Worm (Caenorhabditis elegans) whole organism, L2 larva: Measurements from ENCODE around the gene E02H1.5.

ENCODE experiments used
- C34F6.9 ChIP-seq: fragments of 150-350 bp; optimal IDR thresholded peaks from 2 replicates; lab custom pipeline; 2014; ENCODE audit warnings: missing biosample characterization, missing genetic modification characterization
- F13H6.1 ChIP-seq: sonication (generic microtip); optimal IDR thresholded peaks from 2 replicates; lab custom pipeline; 2016; ENCODE audit warnings: missing genetic modification characterization, missing compliant biosample characterization
- R02D3.7 ChIP-seq: fragments of 150-350 bp; optimal IDR thresholded peaks from 2 replicates; lab custom pipeline; 2014; ENCODE audit warnings: missing biosample characterization, missing genetic modification characterization
- Y55F3AM.14 ChIP-seq: fragments of 200-800 bp; sonication (Bioruptor generic); optimal IDR thresholded peaks from 2 replicates; lab custom pipeline; 2018; ENCODE audit warnings: mild to moderate bottlenecking, missing genetic modification characterization, missing compliant biosample characterization
- alr-1 ChIP-seq: fragments of 150-350 bp; optimal IDR thresholded peaks from 2 replicates; lab custom pipeline; 2014; ENCODE audit warnings: missing biosample characterization, missing genetic modification characterization
- aly-2 ChIP-seq: fragments of 150-350 bp; optimal IDR thresholded peaks from 2 replicates; lab custom pipeline; 2014; ENCODE audit warnings: missing biosample characterization, missing genetic modification characterization
- blmp-1 ChIP-seq: sonication (generic microtip); optimal IDR thresholded peaks from 2 replicates; lab custom pipeline; 2017; ENCODE audit warnings: missing genetic modification characterization, mild to moderate bottlenecking, missing compliant biosample characterization, antibody characterized with exemption, moderate library complexity; ENCODE audit not compliant: insufficient read depth
- ceh-16 ChIP-seq: fragments of 150-350 bp; optimal IDR thresholded peaks from 2 replicates; lab custom pipeline; 2014; ENCODE audit warnings: missing biosample characterization, missing genetic modification characterization
- ceh-82 ChIP-seq: fragments of 150-350 bp; optimal IDR thresholded peaks from 2 replicates; lab custom pipeline; 2014; ENCODE audit warnings: missing biosample characterization, missing genetic modification characterization
- crh-2 ChIP-seq: sonication (generic microtip); optimal IDR thresholded peaks from 2 replicates; lab custom pipeline; 2017; ENCODE audit warnings: missing biosample characterization, missing genetic modification characterization
- egl-27 ChIP-seq: sonication (generic microtip); optimal IDR thresholded peaks from 3 replicates; lab custom pipeline; 2017; ENCODE audit warnings: missing biosample characterization, missing genetic modification reagents, missing genetic modification characterization
- elt-3 ChIP-seq: sonication (generic microtip); optimal IDR thresholded peaks from 2 replicates; lab custom pipeline; 2017; ENCODE audit warnings: missing biosample characterization, missing genetic modification characterization
- fos-1 ChIP-seq: fragments of 150-350 bp; optimal IDR thresholded peaks from 2 replicates; lab custom pipeline; 2014; ENCODE audit warnings: missing biosample characterization, missing genetic modification characterization
- gmeb-1 ChIP-seq: fragments of 150-350 bp; optimal IDR thresholded peaks from 2 replicates; lab custom pipeline; 2014; ENCODE audit warnings: missing biosample characterization, missing genetic modification characterization
- lin-13 ChIP-seq: fragments of 150-350 bp; optimal IDR thresholded peaks from 2 replicates; lab custom pipeline; 2014; ENCODE audit warnings: missing biosample characterization, missing genetic modification reagents, missing genetic modification characterization
- nhr-12 ChIP-seq: fragments of 150-350 bp; optimal IDR thresholded peaks from 2 replicates; lab custom pipeline; 2014; ENCODE audit warnings: missing biosample characterization, missing genetic modification characterization
- nhr-129 ChIP-seq: fragments of 150-350 bp; optimal IDR thresholded peaks from 2 replicates; lab custom pipeline; 2014; ENCODE audit warnings: missing biosample characterization, missing genetic modification characterization
- nhr-23 ChIP-seq: fragments of 150-350 bp; optimal IDR thresholded peaks from 2 replicates; lab custom pipeline; 2014; ENCODE audit warnings: missing biosample characterization, missing genetic modification reagents, missing genetic modification characterization
- nhr-237 ChIP-seq: fragments of 150-350 bp; optimal IDR thresholded peaks from 2 replicates; lab custom pipeline; 2014; ENCODE audit warnings: missing biosample characterization, missing genetic modification characterization
- nhr-25 ChIP-seq: fragments of 150-350 bp; sonication (generic microtip); optimal IDR thresholded peaks from 3 replicates; lab custom pipeline; 2014; ENCODE audit warnings: missing biosample characterization, missing genetic modification characterization
- nhr-6 ChIP-seq: fragments of 150-350 bp; optimal IDR thresholded peaks from 2 replicates; lab custom pipeline; 2014; ENCODE audit warnings: missing biosample characterization, missing genetic modification characterization
- nhr-77 ChIP-seq: fragments of 150-350 bp; optimal IDR thresholded peaks from 2 replicates; lab custom pipeline; 2014; ENCODE audit warnings: missing biosample characterization, missing genetic modification characterization
- peb-1 ChIP-seq: fragments of 150-350 bp; optimal IDR thresholded peaks from 2 replicates; lab custom pipeline; 2014; ENCODE audit warnings: missing biosample characterization, missing genetic modification characterization
- sem-4 ChIP-seq: fragments of 150-350 bp; optimal IDR thresholded peaks from 2 replicates; lab custom pipeline; 2014; ENCODE audit warnings: missing biosample characterization, missing genetic modification reagents, missing genetic modification characterization
- sma-9 ChIP-seq, 2 experiments: fragments of 150-350 bp in 1 of 2; sonication (generic microtip) in 1 of 2; optimal IDR thresholded peaks; 2 replicates each; lab custom pipeline; 2014 to 2016; ENCODE audit warnings: missing genetic modification characterization in 2 of 2, mild to moderate bottlenecking in 1 of 2, missing biosample characterization in 1 of 2, missing compliant biosample characterization in 1 of 2, missing genetic modification reagents in 1 of 2, moderate library complexity in 1 of 2
- snpc-4 ChIP-seq: fragments of 150-350 bp; optimal IDR thresholded peaks from 2 replicates; lab custom pipeline; 2014; ENCODE audit warnings: missing biosample characterization, missing genetic modification characterization
- zag-1 ChIP-seq: fragments of 150-350 bp; optimal IDR thresholded peaks from 2 replicates; lab custom pipeline; 2014; ENCODE audit warnings: missing biosample characterization, missing genetic modification characterization
- ztf-1 ChIP-seq: fragments of 200-800 bp; sonication (Bioruptor generic); conservative IDR thresholded peaks from 2 replicates; pipeline ENCODE4 v1.3.6; 2022; ENCODE audit warnings: missing genetic modification characterization, missing compliant biosample characterization
- ztf-11 ChIP-seq: sonication (generic microtip); optimal IDR thresholded peaks from 2 replicates; lab custom pipeline; 2017; ENCODE audit warnings: missing biosample characterization, missing genetic modification characterization
- ztf-4 ChIP-seq: fragments of 150-350 bp; optimal IDR thresholded peaks from 2 replicates; lab custom pipeline; 2014; ENCODE audit warnings: missing biosample characterization, missing genetic modification characterization

The E02H1.5 gene

DNA sequence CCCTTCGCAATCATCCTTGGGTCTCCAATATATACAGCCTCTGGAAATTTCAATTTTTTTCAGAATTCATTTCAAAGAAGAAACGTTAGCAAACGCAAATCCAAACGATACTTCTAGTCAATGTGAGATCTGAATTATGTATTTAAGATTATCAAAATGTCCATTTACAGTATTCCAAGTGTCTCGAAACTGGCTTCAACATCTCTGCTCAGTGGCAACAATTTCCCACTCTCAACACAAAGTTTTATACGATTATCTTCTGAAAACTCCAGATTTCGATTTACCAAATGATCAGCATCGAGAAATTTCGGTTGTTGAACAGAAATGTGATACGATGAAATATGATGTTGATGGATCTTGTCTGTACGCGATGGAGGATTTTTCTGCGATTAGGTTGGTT lies 38.4 kb upstream of the E02H1.5 start:
- TF ChIP-seq F13H6.1 (no peak), nhr-25 (tag; lab: Kevin White, UChicago) (no peak), fos-1 (no peak), egl-27 (tag; lab: Kevin White, UChicago) (no peak), lin-13 (GFP tag; lab: Kevin White, UChicago) (no peak), nhr-129 (no peak), gmeb-1 (no peak), nhr-6 (tag; lab: Kevin White, UChicago) (no peak), nhr-237 (tag; lab: Kevin White, UChicago) (no peak), ceh-82 (tag; lab: Kevin White, UChicago) (no peak)
- TF ChIP-seq, all 48 proteins: peak for 0

DNA sequence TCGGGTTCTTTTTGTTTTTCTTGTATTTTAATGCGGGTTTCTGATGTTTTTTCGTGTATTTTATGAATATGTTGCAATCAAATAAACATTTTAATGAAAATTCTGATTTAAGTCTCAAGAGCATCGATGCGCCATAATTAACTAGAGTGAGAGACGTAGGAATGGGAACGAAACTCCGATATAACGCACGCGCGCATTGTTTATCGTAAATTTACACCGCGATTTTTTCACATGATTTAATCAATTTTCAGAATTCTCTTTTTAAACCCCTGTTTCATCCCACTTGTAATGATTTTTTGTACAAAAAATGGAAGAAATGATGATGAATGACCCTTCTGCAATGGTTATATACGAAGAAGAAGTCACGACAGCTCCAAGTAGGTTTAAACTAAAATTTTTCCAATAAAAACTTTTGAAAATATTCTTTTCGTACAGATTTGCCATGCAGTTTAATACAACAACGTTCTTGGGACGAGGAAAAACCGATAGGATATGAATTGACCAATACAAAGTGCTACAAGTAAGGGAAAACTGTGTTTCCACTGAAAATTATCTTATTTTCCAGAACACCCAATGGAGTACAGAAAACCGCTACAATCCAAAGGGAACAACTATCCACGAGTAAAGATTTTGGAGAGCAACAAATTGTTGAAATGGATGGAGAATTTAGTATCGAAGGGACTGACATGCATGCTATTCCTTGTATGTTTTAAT lies 37.4 kb upstream of the E02H1.5 start, which contains the start of gene zfp-2:
Gene zfp-2, plus strand, starts transcription at position 214 of the 714 bp plus-strand sequence.
- peak; percentile 40 for TF ChIP-seq C34F6.9 (tag; lab: Kevin White, UChicago)
- peak; percentile 28 for TF ChIP-seq R02D3.7 (tag; lab: Kevin White, UChicago)
- TF ChIP-seq sma-9 (GFP tag; optimal IDR thresholded peaks at IDR 0.05; lab: Kevin White, UChicago): no peak
- TF ChIP-seq sma-9 (tag; optimal IDR thresholded peaks at IDR 0.05; lab: Kevin White, UChicago): no peak
- TF ChIP-seq nhr-129: peak; percentile 13
- no peak for TF ChIP-seq aly-2 (tag; lab: Kevin White, UChicago)
- TF ChIP-seq nhr-25 (tag; lab: Kevin White, UChicago): peak; percentile 16
- no peak for TF ChIP-seq elt-3 (tag; lab: Kevin White, UChicago)
- TF ChIP-seq ztf-11 (tag; lab: Kevin White, UChicago): no peak
- TF ChIP-seq, all 48 proteins: peak for 4

DNA sequence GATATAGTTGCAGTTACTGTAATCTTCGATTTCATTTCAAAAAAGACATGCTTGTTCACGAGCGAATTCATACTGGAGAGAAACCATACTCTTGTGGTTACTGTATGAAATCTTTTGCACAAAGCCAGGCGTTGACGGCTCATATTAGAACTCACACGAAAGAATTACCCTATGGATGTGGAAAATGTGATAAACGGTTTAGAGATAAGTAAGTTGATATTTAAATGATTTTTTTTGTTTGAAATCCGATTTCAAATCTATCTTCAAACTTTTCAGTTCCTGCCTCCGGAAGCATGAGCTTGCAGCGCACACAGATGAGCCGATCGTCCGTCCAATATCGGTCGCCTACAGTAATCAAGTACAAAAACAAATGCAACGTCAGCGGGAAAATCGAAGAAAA lies 36.1 kb upstream of the E02H1.5 start:
- no peak for TF ChIP-seq sem-4 (tag; lab: Kevin White, UChicago)
- no peak for TF ChIP-seq nhr-23 (tag; lab: Kevin White, UChicago)
- no peak for TF ChIP-seq blmp-1 (tag; lab: Kevin White, UChicago)

DNA sequence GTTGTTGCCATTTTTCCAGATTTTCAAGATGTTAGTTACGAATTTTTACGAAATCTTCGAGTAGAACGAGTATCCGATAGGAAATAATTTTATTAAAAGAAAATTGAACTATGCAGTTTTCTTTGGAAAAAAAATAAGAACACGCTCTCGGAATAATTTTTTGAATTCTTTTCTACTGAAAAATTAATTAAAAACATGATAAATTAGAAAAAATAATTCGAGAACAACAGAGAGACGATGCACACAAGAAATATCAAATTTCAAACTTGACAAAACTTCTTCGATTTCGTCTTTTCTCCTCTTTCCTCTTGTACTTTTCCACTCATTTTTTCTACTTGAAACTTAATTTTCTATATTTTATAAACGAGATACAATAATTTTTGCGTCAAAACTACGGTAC lies 35.1 kb upstream of the E02H1.5 start, which contains the start of gene F35H8.4:
Gene F35H8.4, minus strand, starts transcription at position 101 of the 400 bp plus-strand sequence.
- TF ChIP-seq nhr-77 (tag; lab: Kevin White, UChicago) (no peak), snpc-4 (no peak), ztf-4 (tag; lab: Kevin White, UChicago) (no peak), sem-4 (tag; lab: Kevin White, UChicago) (no peak), ztf-1 (GFP tag; lab: Robert Waterston, UW) (no peak), elt-3 (tag; lab: Kevin White, UChicago) (no peak), peb-1 (tag; lab: Kevin White, UChicago) (no peak), crh-2 (tag; lab: Kevin White, UChicago) (no peak), nhr-237 (tag; lab: Kevin White, UChicago) (no peak), fos-1 (no peak), F13H6.1 (no peak), zag-1 (tag; lab: Kevin White, UChicago) (no peak), nhr-23 (tag; lab: Kevin White, UChicago) (no peak)

DNA sequence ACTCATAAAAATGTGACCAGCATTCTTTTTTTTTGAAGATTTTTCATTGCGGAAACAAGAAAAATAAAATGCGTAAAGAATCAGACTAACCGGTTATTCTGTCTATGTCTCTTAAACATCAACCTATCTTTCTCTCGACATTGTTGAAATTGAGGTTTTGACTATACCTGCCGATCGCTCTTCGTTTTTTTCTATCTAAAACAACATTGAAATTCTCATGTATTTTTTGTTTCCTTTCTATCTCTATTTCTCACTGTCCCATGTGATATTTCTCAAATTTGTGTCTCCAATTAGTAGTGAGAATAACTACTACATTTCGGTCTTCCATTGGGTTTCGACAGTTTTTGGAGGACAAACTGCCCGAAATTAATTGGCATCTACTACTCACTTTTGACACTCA lies 34.1 kb upstream of the E02H1.5 start:
- TF ChIP-seq ceh-16 (tag; lab: Kevin White, UChicago): peak; percentile 18
- TF ChIP-seq nhr-12 (tag; lab: Kevin White, UChicago): no peak
- TF ChIP-seq nhr-25 (tag; lab: Kevin White, UChicago): peak; percentile 76
- TF ChIP-seq alr-1: no peak
- TF ChIP-seq nhr-6 (tag; lab: Kevin White, UChicago): peak; percentile 44
- TF ChIP-seq Y55F3AM.14 (GFP tag; lab: Kevin White, UChicago): no peak
- TF ChIP-seq nhr-23 (tag; lab: Kevin White, UChicago): no peak
- peak; percentile 43 for TF ChIP-seq sma-9 (GFP tag; optimal IDR thresholded peaks at IDR 0.05; lab: Kevin White, UChicago)
- no peak for TF ChIP-seq sma-9 (tag; optimal IDR thresholded peaks at IDR 0.05; lab: Kevin White, UChicago)
- peak; percentile 9 for TF ChIP-seq nhr-129
- TF ChIP-seq ztf-11 (tag; lab: Kevin White, UChicago): no peak
- peak; percentile 55 for TF ChIP-seq blmp-1 (tag; lab: Kevin White, UChicago)
